Worm (Caenorhabditis elegans): ENCODE measurements around the gene srt-41.

DNA sequence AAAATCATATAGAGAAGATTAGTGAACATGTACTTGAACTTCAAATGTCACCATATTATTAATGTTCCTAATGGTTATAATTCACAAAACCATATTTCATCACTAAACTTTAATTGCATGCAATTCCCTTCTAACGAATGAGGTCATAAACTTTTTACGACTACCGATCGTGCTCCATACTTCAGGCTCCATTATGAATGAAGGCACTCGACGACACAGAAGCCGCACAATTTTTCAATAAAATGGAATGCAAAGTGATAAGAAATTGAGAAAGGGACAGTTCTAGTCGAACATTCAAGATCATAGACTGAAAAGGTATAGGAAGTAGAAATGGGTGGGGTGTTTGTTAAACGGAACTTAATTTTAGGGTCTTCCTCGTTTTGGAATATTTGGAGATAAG, 46.8 kb downstream of the srt-41 start:
- TF ChIP-seq ceh-36 (tag; optimal IDR thresholded peaks at IDR 0.05) (no peak), hnd-1 (tag; optimal IDR thresholded peaks at IDR 0.05) (no peak), pes-1 (GFP tag; IDR thresholded peaks at IDR 0.05) (no peak), hmbx-1 (tag; optimal IDR thresholded peaks at IDR 0.05) (no peak), tbx-37 (GFP tag; conservative IDR thresholded peaks at IDR 0.05) (no peak), tbx-11 (GFP tag; IDR thresholded peaks at IDR 0.05) (no peak), sea-1 (GFP tag; conservative IDR thresholded peaks at IDR 0.05) (no peak), ama-1 (optimal IDR thresholded peaks at IDR 0.05) (no peak), flt-1 (GFP tag; IDR thresholded peaks at IDR 0.05) (no peak), tra-4 (tag; optimal IDR thresholded peaks at IDR 0.05) (no peak)
